Worm (Caenorhabditis elegans): ENCODE data around the gene cdh-12.

The cdh-12 gene

DNA sequence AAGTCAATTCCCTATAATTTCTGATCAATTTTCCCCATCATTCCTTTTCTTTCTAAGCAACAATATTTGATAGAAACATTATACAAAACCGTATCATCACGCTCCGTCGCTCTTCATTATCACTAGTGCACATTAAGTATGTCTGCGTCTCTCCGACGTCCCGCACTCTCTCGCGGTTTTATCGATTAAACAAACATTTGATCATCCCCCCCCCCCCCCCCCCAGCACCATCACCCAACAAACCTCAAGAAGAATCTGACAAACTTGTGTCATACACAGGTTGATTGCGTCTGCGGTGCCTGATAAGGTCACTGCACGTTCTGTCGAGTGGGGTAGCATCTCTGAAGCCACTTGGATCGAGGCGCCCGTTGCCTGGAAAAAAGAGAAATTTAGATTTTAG lies 68.2 kb downstream of the cdh-12 start (continued):
- TF ChIP-seq fkh-10 (GFP tag; optimal IDR thresholded peaks at IDR 0.05) (no peak), F49E8.2 (tag; optimal IDR thresholded peaks at IDR 0.05; ENCODE audit: borderline replicate concordance) (no peak), tag-97 (GFP tag; IDR thresholded peaks at IDR 0.05) (no peak), ceh-62 (tag; optimal IDR thresholded peaks at IDR 0.05) (no peak), rbr-2 (tag; optimal IDR thresholded peaks at IDR 0.05) (no peak), nhr-111 (GFP tag; optimal IDR thresholded peaks at IDR 0.05) (no peak), mxl-3 (GFP tag; optimal IDR thresholded peaks at IDR 0.05) (peak; percentile 61), ztf-11 (tag; optimal IDR thresholded peaks at IDR 0.05) (no peak), php-3 (GFP tag; IDR thresholded peaks at IDR 0.05) (peak; percentile 61), dve-1 (tag; optimal IDR thresholded peaks at IDR 0.05; ENCODE audit: insufficient read depth) (peak; percentile 6), egl-43 (GFP tag; IDR thresholded peaks at IDR 0.05) (no peak), nhr-77 (tag; optimal IDR thresholded peaks at IDR 0.05) (peak; percentile 24), aha-1 (tag) (no peak), ceh-82 (tag; optimal IDR thresholded peaks at IDR 0.05) (no peak), tra-1 (GFP tag; IDR thresholded peaks at IDR 0.05) (0 out of 2 replicates have a peak, but pooled peaks have one; percentile 14), sdz-12 (GFP tag; optimal IDR thresholded peaks at IDR 0.05) (no peak), nhr-76 (tag; optimal IDR thresholded peaks at IDR 0.05) (no peak)

DNA sequence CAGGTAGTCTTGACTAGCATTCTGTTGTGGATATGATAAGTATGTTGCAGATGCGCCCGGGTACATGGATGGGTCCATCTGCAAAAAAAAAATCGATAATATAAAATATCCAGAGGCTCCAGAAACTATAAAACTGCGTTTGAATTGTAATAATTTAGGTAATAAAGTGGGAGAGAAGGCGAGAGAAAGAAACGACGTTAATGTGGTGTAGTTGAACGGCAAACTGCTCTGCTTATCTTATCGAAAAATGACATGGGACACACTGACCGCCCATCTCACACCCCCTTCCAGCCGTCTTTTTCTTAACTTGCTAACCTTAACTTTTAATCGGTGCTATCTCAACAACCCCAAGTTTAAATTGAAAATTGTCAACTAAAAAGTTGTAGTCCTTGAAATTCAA lies 70.2 kb downstream of the cdh-12 start:
- no peak for TF ChIP-seq nhr-6 (tag; optimal IDR thresholded peaks at IDR 0.05)
- peak; percentile 83 for TF ChIP-seq pqm-1 (tag; optimal IDR thresholded peaks at IDR 0.05)
- peak; percentile 25 for TF ChIP-seq ceh-28 (tag; optimal IDR thresholded peaks at IDR 0.05)
- TF ChIP-seq hlh-30 (tag; optimal IDR thresholded peaks at IDR 0.05; ENCODE audit: insufficient read depth), result peak; percentile 5
- TF ChIP-seq aha-1 (tag), result no peak
- peak; percentile 46 for TF ChIP-seq dmd-6 (GFP tag; IDR thresholded peaks at IDR 0.05)
- TF ChIP-seq nhr-28 (tag; optimal IDR thresholded peaks at IDR 0.05), result peak; percentile 79
- peak; percentile 8 for TF ChIP-seq dve-1 (tag; optimal IDR thresholded peaks at IDR 0.05; ENCODE audit: insufficient read depth)
- TF ChIP-seq vab-7 (GFP tag; IDR thresholded peaks at IDR 0.05), result no peak
- TF ChIP-seq hlh-11 (tag; optimal IDR thresholded peaks at IDR 0.05), result peak; percentile 26
- no peak for TF ChIP-seq lin-38 (GFP tag; IDR thresholded peaks at IDR 0.05)
- peak in 1 of 2 experiments; percentile 51 for TF ChIP-seq unc-62 (GFP tag; optimal IDR thresholded peaks at IDR 0.05 in 1 of 2)
- no peak for TF ChIP-seq unc-62 (tag; optimal IDR thresholded peaks at IDR 0.05)
- TF ChIP-seq mxl-3 (GFP tag; optimal IDR thresholded peaks at IDR 0.05), result no peak
- TF ChIP-seq daf-16 (GFP tag; optimal IDR thresholded peaks at IDR 0.05), result no peak
- peak; percentile 31 for TF ChIP-seq daf-16 (tag; optimal IDR thresholded peaks at IDR 0.05)
- TF ChIP-seq ceh-62 (tag; optimal IDR thresholded peaks at IDR 0.05), result no peak

DNA sequence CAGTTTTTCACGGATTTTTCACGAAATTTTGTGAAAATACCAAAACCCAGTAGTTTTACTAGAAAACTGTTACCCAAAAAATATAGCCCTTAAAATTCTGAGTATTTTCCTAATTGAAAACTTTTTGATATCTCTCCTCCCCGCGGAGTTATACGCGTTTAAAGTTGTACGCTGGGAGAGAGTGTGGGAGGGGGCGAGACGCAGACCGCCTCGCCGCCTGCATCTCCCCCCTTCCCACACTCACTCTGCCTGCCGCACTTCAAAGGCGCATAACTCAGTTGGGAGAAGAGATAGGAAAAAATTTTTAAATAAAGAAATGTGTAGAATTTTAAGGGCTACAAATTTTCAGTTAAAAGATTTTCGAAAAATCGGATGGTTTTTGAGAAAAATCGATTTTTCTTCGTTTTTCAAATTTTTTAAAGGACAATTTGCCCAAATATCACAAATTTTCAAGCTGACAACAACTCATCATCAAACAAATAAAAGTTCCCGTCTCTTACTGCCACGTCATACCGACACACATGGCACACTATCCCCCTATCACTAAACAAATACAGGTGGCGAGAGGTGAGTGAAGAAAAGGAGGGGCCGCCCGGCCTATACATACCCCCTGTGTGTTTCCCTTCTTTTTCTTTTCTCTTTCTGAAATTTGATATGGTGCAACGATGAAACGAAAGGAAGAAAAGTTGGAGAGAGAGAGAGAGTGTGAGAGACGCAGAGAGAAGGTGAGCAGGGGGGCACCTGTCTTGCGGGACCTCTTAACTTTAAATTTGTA lies 71.7 kb downstream of the cdh-12 start:
- TF ChIP-seq nhr-6 (tag; optimal IDR thresholded peaks at IDR 0.05), result peak; percentile 43
- peak in 1 of 2 experiments; percentile 31 for TF ChIP-seq lsy-2 (tag; optimal IDR thresholded peaks at IDR 0.05)
- TF ChIP-seq mdl-1 (tag; optimal IDR thresholded peaks at IDR 0.05), result peak in 1 of 2 experiments; percentile 42
- no peak for TF ChIP-seq Y48G9A.11 (GFP tag; IDR thresholded peaks at IDR 0.05)
- peak; percentile 54 for TF ChIP-seq hlh-11 (tag; optimal IDR thresholded peaks at IDR 0.05)
- peak; percentile 47 for TF ChIP-seq dve-1 (tag; optimal IDR thresholded peaks at IDR 0.05; ENCODE audit: insufficient read depth)
- 0 out of 2 replicates have a peak, but pooled peaks have one; percentile 27 for TF ChIP-seq set-16 (GFP tag; IDR thresholded peaks at IDR 0.05)
- peak; percentile 53 for TF ChIP-seq nhr-28 (tag; optimal IDR thresholded peaks at IDR 0.05)
- peak; percentile 4 for TF ChIP-seq hlh-30 (tag; optimal IDR thresholded peaks at IDR 0.05; ENCODE audit: insufficient read depth)
- no peak for TF ChIP-seq daf-16 (GFP tag; optimal IDR thresholded peaks at IDR 0.05)
- peak; percentile 50 for TF ChIP-seq daf-16 (tag; optimal IDR thresholded peaks at IDR 0.05)
- TF ChIP-seq aha-1 (tag), result peak; percentile 83
- no peak for TF ChIP-seq unc-130 (GFP tag; optimal IDR thresholded peaks at IDR 0.05)
- peak; percentile 32; the same call in 1 of the 2 replicates for TF ChIP-seq pha-4 (GFP tag; IDR thresholded peaks at IDR 0.05)
- peak; percentile 97 for TF ChIP-seq pha-4 (tag; optimal IDR thresholded peaks at IDR 0.05)
- peak; percentile 32 for TF ChIP-seq pqm-1 (tag; optimal IDR thresholded peaks at IDR 0.05)
- TF ChIP-seq ceh-44 (GFP tag; IDR thresholded peaks at IDR 0.05), result no peak
- no peak for TF ChIP-seq mxl-2 (GFP tag; conservative IDR thresholded peaks at IDR 0.05)
- peak; percentile 41 for TF ChIP-seq nhr-77 (tag; optimal IDR thresholded peaks at IDR 0.05)
- TF ChIP-seq ceh-28 (tag; optimal IDR thresholded peaks at IDR 0.05), result no peak
- TF ChIP-seq madf-5 (GFP tag; IDR thresholded peaks at IDR 0.05), result no peak
- TF ChIP-seq mep-1 (tag; optimal IDR thresholded peaks at IDR 0.05), result peak; percentile 46
- peak; percentile 69 for TF ChIP-seq mes-2 (tag; optimal IDR thresholded peaks at IDR 0.05; ENCODE audit: poor library complexity, severe bottlenecking)
- peak; percentile 48 for TF ChIP-seq mxl-3 (GFP tag; optimal IDR thresholded peaks at IDR 0.05)

Measured in whole organism, L4 larva.